Worm (Caenorhabditis elegans) whole organism, early embryonic: ENCODE measurements around the gene pgp-8.

Experiments used
- B0310.2 ChIP-seq: sonication (generic microtip); optimal IDR thresholded peaks from 2 replicates; lab custom pipeline; 2016; ENCODE audit warnings: mild to moderate bottlenecking, missing genetic modification characterization, missing compliant biosample characterization
- F13C5.2 ChIP-seq: sonication (generic microtip); optimal IDR thresholded peaks from 2 replicates; lab custom pipeline; 2017; ENCODE audit warnings: mild to moderate bottlenecking, missing genetic modification characterization, inconsistent platforms, missing compliant biosample characterization
- aly-1 ChIP-seq: sonication (generic microtip); optimal IDR thresholded peaks from 2 replicates; lab custom pipeline; 2016; ENCODE audit warnings: missing genetic modification characterization, missing compliant biosample characterization
- ama-1 ChIP-seq: fragments of 150-350 bp; optimal IDR thresholded peaks from 2 replicates; lab custom pipeline; 2014
- ceh-13 ChIP-seq: fragments of 200-800 bp; sonication (Bioruptor generic); optimal IDR thresholded peaks from 2 replicates; lab custom pipeline; 2018; ENCODE audit warnings: mild to moderate bottlenecking, missing genetic modification characterization, missing compliant biosample characterization
- ceh-36 ChIP-seq: sonication (generic microtip); optimal IDR thresholded peaks from 2 replicates; lab custom pipeline; 2016; ENCODE audit warnings: missing genetic modification characterization, inconsistent platforms, missing compliant biosample characterization
- ets-7 ChIP-seq: sonication (generic microtip); optimal IDR thresholded peaks from 2 replicates; lab custom pipeline; 2016; ENCODE audit warnings: missing genotype, missing genetic modification characterization, missing compliant biosample characterization
- flt-1 ChIP-seq: fragments of 200-800 bp; sonication (Bioruptor generic); IDR thresholded peaks from 2 replicates; pipeline ENCODE4 v1.3.6; 2022; ENCODE audit warnings: missing genetic modification characterization, missing compliant biosample characterization
- hmbx-1 ChIP-seq: sonication (generic microtip); optimal IDR thresholded peaks from 2 replicates; lab custom pipeline; 2016; ENCODE audit warnings: mild to moderate bottlenecking, missing genetic modification characterization, missing compliant biosample characterization
- hmg-4 ChIP-seq: fragments of 200-800 bp; sonication (Bioruptor generic); optimal IDR thresholded peaks from 2 replicates; lab custom pipeline; 2018; ENCODE audit warnings: mild to moderate bottlenecking, missing genetic modification characterization, missing compliant biosample characterization
- hnd-1 ChIP-seq: sonication (generic microtip); optimal IDR thresholded peaks from 2 replicates; lab custom pipeline; 2016; ENCODE audit warnings: missing genetic modification characterization, missing compliant biosample characterization
- pes-1 ChIP-seq: fragments of 200-800 bp; sonication (Bioruptor generic); IDR thresholded peaks from 2 replicates; pipeline ENCODE4 v1.3.6; 2022; ENCODE audit warnings: missing genetic modification reagents, missing genetic modification characterization, missing compliant biosample characterization
- scrt-1 ChIP-seq: fragments of 200-800 bp; sonication (Bioruptor generic); IDR thresholded peaks from 2 replicates; pipeline ENCODE4 v1.3.6; 2022; ENCODE audit warnings: missing genetic modification characterization, missing compliant biosample characterization
- sea-1 ChIP-seq: fragments of 200-800 bp; sonication (Bioruptor generic); conservative IDR thresholded peaks from 2 replicates; pipeline ENCODE4 v1.3.6; 2022; ENCODE audit warnings: missing genetic modification characterization, missing compliant biosample characterization
- tbx-11 ChIP-seq: fragments of 200-800 bp; sonication (Bioruptor generic); IDR thresholded peaks from 2 replicates; pipeline ENCODE4 v1.3.6; 2022; ENCODE audit warnings: missing genetic modification characterization, missing compliant biosample characterization
- tbx-37 ChIP-seq: fragments of 200-800 bp; sonication (Bioruptor generic); conservative IDR thresholded peaks from 2 replicates; pipeline ENCODE4 v1.3.6; 2022; ENCODE audit warnings: missing genetic modification reagents, missing genetic modification characterization, missing compliant biosample characterization
- tra-4 ChIP-seq: sonication (generic microtip); optimal IDR thresholded peaks from 2 replicates; lab custom pipeline; 2017; ENCODE audit warnings: missing genetic modification characterization, missing compliant biosample characterization

pgp-8 gene

DNA sequence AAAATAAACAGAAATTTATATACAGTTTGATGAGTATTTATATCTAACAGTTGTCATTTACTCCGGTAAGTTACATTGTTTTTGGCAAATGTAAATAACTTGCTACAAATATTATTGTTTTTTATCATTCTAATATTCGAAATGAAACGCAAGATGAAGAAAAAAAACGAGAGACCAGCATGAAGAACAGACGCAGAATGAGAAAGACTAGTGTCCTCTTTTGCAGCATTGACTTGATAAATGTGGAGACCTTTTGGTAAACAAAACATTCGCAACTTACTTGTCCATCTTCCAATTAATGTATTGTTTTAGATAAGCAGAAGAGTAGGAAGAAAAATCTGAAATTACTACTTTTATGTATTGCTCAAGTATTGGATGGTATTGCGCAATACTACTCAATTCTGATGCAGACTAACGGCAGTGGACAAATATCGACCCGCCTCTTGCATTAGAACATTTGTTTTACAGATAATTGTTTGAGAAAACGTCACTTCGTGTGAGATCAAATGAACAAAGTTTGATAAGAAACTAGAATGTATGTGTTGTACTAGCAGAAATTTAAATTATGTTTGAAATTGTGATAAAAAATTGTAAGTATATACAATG is 13.0 kb upstream of the pgp-8 start, which contains the start of gene pgp-6:
pgp-6 (minus strand) TSS at position 288 of the 606 bp plus-strand sequence.
- TF ChIP-seq tbx-11 (GFP tag; lab: Robert Waterston, UW) (no peak), F13C5.2 (tag; lab: Kevin White, UChicago) (no peak), flt-1 (no peak)

DNA sequence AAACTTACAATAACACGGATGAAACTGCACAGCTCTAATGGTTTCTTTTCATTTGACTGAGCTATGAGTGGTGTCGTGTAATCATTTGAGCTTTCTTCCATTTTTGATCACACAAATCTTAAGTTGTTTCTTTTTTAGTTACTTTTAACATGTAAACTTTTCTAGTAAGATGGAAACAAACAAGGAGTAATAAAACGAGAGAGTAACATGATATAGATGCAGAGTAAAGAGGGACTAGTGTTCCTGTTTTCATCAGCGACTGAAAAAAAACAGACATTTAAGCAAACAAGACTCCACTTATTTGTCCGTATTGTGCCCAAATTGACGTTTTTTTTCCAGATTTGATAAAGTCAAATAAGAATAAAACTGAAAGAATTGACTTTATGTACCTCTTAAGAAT is 5.9 kb upstream of the pgp-8 start, which contains the start of gene pgp-7:
pgp-7 (minus strand) TSS at position 101 of the 400 bp plus-strand sequence.
- TF ChIP-seq ceh-36 (tag; lab: Kevin White, UChicago) (no peak), flt-1 (no peak), sea-1 (GFP tag; lab: Robert Waterston, UW) (no peak), tbx-37 (GFP tag; lab: Robert Waterston, UW) (no peak), tbx-11 (GFP tag; lab: Robert Waterston, UW) (no peak)

DNA sequence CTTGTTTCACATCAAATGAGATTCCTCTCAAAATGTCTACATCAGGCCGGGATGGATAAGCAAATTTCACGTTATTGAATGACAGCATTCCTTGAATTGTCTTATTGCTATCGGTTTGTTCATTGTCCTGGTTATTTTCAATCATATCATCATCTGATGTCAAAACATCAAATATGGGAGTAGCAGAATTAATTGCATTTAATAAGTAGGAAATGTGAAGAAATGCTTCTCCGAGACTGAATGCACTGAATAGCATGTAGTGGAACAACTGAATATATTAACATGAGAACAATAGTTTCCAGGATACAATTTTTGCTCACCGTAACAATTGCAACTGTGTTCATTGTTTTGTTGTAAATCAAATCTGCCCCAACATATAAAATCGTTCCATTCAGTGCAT is 1.6 kb downstream of the pgp-8 start:
- TF ChIP-seq flt-1 (no peak), hmbx-1 (tag; lab: Kevin White, UChicago) (no peak), ceh-13 (GFP tag; lab: Kevin White, UChicago) (no peak)

DNA sequence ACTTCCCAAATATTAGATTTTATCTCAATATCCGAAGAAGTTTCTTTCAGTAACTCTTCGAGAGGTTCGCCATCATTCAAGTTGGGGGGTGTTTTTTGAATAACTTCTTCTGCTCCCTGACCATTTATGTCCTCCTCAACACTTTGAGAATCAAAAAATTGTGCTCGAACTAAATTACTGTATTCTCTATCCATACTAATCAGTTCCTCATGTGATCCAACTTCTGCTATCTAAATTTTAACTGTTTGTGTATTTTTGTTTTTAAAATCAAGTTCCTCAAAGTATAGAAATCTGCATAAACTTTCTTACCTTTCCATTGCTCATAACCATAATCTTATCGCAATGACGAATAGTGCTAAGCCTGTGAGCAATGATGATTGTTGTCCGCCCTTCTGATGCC is 2.5 kb downstream of the pgp-8 start:
- TF ChIP-seq tra-4 (tag; lab: Kevin White, UChicago) (no peak), hnd-1 (tag; lab: Kevin White, UChicago) (no peak), hmg-4 (GFP tag; lab: Kevin White, UChicago) (no peak), hmbx-1 (tag; lab: Kevin White, UChicago) (no peak), sea-1 (GFP tag; lab: Robert Waterston, UW) (no peak), pes-1 (GFP tag; lab: Robert Waterston, UW) (no peak), flt-1 (no peak), ceh-36 (tag; lab: Kevin White, UChicago) (no peak)

DNA sequence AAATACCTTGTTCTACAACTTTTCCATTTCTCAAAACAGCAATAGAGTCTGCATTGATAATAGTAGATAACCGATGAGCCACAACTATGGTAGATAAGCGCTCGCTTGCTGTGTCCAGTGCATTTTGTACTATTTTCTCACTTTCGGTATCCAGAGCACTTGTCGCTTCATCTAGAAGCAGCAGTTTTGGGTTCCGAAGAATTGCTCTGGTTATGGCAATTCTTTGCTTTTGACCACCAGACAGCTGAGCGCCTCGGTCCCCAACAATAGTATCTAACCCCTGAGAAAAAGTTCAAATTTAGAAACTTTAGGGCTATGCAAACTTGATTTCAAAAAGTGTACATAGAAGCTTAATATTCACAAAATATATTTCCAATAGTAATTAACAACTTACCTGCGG is 4.6 kb downstream of the pgp-8 start:
- TF ChIP-seq hnd-1 (tag; lab: Kevin White, UChicago) (no peak), F13C5.2 (tag; lab: Kevin White, UChicago) (no peak), hmbx-1 (tag; lab: Kevin White, UChicago) (no peak), aly-1 (tag; lab: Kevin White, UChicago) (no peak), pes-1 (GFP tag; lab: Robert Waterston, UW) (no peak), ceh-13 (GFP tag; lab: Kevin White, UChicago) (no peak), sea-1 (GFP tag; lab: Robert Waterston, UW) (no peak), flt-1 (no peak), scrt-1 (no peak), hmg-4 (GFP tag; lab: Kevin White, UChicago) (no peak), B0310.2 (tag; lab: Kevin White, UChicago) (no peak), ama-1 (no peak), tbx-11 (GFP tag; lab: Robert Waterston, UW) (no peak), tbx-37 (GFP tag; lab: Robert Waterston, UW) (no peak), ceh-36 (tag; lab: Kevin White, UChicago) (no peak), ets-7 (tag; lab: Kevin White, UChicago) (no peak), tra-4 (tag; lab: Kevin White, UChicago) (no peak)

DNA sequence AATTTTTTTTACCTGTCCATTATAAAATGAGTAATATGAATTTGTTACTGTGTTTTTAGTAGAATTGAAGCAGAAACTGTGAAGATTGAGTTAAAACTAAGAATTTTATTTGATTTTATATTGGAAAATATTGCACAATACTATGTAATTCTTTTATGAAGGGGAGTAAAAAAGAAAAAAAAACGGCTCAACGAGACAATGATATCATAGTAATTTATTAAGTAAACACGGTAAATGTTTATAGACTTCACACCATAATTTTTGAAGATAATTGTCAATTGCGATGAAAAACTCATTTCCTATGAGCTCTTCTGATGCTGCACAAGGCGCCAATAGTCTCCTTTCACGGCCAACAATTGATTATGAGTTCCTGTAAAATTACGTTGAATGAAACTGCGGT is 5.0 kb downstream of the pgp-8 start, which contains the start of gene pgp-5:
pgp-5 (minus strand) TSS at position 87 of the 400 bp plus-strand sequence.
- TF ChIP-seq ceh-36 (tag; lab: Kevin White, UChicago) (no peak), aly-1 (tag; lab: Kevin White, UChicago) (no peak), F13C5.2 (tag; lab: Kevin White, UChicago) (no peak), pes-1 (GFP tag; lab: Robert Waterston, UW) (no peak), B0310.2 (tag; lab: Kevin White, UChicago) (no peak), tbx-11 (GFP tag; lab: Robert Waterston, UW) (no peak), hmg-4 (GFP tag; lab: Kevin White, UChicago) (no peak), ets-7 (tag; lab: Kevin White, UChicago) (no peak), ama-1 (no peak), flt-1 (no peak), tra-4 (tag; lab: Kevin White, UChicago) (no peak)

DNA sequence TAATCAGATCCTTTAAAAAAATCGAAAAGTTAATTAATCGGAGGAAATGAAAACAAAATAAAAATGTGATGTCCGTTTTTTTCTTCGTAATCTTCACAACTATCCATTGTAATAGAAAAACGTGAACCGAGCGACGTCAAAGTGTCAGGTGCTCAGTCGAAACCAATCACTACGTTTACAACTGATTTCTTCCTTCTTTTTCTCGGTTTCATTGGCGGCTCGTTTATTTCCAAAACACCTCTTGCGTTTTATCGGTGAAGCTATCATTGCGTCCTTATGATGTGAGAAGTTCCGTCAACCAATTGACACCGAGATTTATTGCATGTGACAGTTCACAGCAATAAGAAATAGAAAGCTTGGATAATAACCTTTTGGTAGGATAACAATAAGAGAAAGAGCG is 11.0 kb downstream of the pgp-8 start:
- TF ChIP-seq flt-1 = no peak
- TF ChIP-seq ceh-36 (tag; lab: Kevin White, UChicago) = no peak
- TF ChIP-seq aly-1 (tag; lab: Kevin White, UChicago) = no peak
- no peak for TF ChIP-seq B0310.2 (tag; lab: Kevin White, UChicago)
- no peak for TF ChIP-seq F13C5.2 (tag; lab: Kevin White, UChicago)
- no peak for TF ChIP-seq hnd-1 (tag; lab: Kevin White, UChicago)
- no peak for TF ChIP-seq pes-1 (GFP tag; lab: Robert Waterston, UW)

DNA sequence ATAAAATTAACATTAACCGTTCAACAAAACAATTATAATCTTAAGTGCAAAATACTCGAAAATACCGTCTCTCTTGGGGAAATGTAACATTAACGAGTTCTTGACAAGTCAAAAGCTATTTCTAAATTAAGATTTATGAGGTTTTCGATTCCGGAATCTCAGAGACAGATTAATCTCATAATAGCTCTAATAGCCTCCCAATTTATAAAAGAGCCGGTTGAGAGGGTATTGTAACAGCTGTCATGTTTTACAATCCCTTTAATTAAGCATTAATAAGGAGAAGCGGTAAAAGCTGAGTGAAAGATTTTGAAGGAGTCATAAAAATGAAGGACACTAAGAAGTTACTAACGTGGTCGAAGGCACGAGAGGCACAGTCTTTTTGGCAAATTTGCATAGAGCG is 12.5 kb downstream of the pgp-8 start:
- TF ChIP-seq scrt-1 = no peak
- no peak for TF ChIP-seq tbx-11 (GFP tag; lab: Robert Waterston, UW)
- TF ChIP-seq tbx-37 (GFP tag; lab: Robert Waterston, UW) = no peak
- TF ChIP-seq pes-1 (GFP tag; lab: Robert Waterston, UW) = no peak
- no peak for TF ChIP-seq hnd-1 (tag; lab: Kevin White, UChicago)
- TF ChIP-seq F13C5.2 (tag; lab: Kevin White, UChicago) = no peak
- no peak for TF ChIP-seq ama-1
- no peak for TF ChIP-seq flt-1
- no peak for TF ChIP-seq hmbx-1 (tag; lab: Kevin White, UChicago)
- no peak for TF ChIP-seq sea-1 (GFP tag; lab: Robert Waterston, UW)
- no peak for TF ChIP-seq aly-1 (tag; lab: Kevin White, UChicago)
- no peak for TF ChIP-seq hmg-4 (GFP tag; lab: Kevin White, UChicago)
- no peak for TF ChIP-seq ceh-36 (tag; lab: Kevin White, UChicago)
- no peak for TF ChIP-seq ceh-13 (GFP tag; lab: Kevin White, UChicago)
- TF ChIP-seq tra-4 (tag; lab: Kevin White, UChicago) = no peak
